Worm (Caenorhabditis elegans) whole organism, L2 larva: ENCODE measurements around the gene B0457.2.

ENCODE experiments used
- F13H6.1 ChIP-seq: sonication (generic microtip); optimal IDR thresholded peaks from 2 replicates; lab custom pipeline; 2016; ENCODE audit warnings: missing genetic modification characterization, missing compliant biosample characterization
- R02D3.7 ChIP-seq: fragments of 150-350 bp; optimal IDR thresholded peaks from 2 replicates; lab custom pipeline; 2014; ENCODE audit warnings: missing biosample characterization, missing genetic modification characterization
- Y55F3AM.14 ChIP-seq: fragments of 200-800 bp; sonication (Bioruptor generic); optimal IDR thresholded peaks from 2 replicates; lab custom pipeline; 2018; ENCODE audit warnings: mild to moderate bottlenecking, missing genetic modification characterization, missing compliant biosample characterization
- alr-1 ChIP-seq: fragments of 150-350 bp; optimal IDR thresholded peaks from 2 replicates; lab custom pipeline; 2014; ENCODE audit warnings: missing biosample characterization, missing genetic modification characterization
- ceh-82 ChIP-seq: fragments of 150-350 bp; optimal IDR thresholded peaks from 2 replicates; lab custom pipeline; 2014; ENCODE audit warnings: missing biosample characterization, missing genetic modification characterization
- crh-2 ChIP-seq: sonication (generic microtip); optimal IDR thresholded peaks from 2 replicates; lab custom pipeline; 2017; ENCODE audit warnings: missing biosample characterization, missing genetic modification characterization
- dmd-4 ChIP-seq: sonication (generic microtip); optimal IDR thresholded peaks from 2 replicates; lab custom pipeline; 2017; ENCODE audit warnings: missing biosample characterization, missing genetic modification characterization
- egl-27 ChIP-seq: sonication (generic microtip); optimal IDR thresholded peaks from 3 replicates; lab custom pipeline; 2017; ENCODE audit warnings: missing biosample characterization, missing genetic modification reagents, missing genetic modification characterization
- elt-3 ChIP-seq: sonication (generic microtip); optimal IDR thresholded peaks from 2 replicates; lab custom pipeline; 2017; ENCODE audit warnings: missing biosample characterization, missing genetic modification characterization
- fos-1 ChIP-seq: fragments of 150-350 bp; optimal IDR thresholded peaks from 2 replicates; lab custom pipeline; 2014; ENCODE audit warnings: missing biosample characterization, missing genetic modification characterization
- gmeb-1 ChIP-seq: fragments of 150-350 bp; optimal IDR thresholded peaks from 2 replicates; lab custom pipeline; 2014; ENCODE audit warnings: missing biosample characterization, missing genetic modification characterization
- lin-11 ChIP-seq: fragments of 150-350 bp; sonication (generic microtip); optimal IDR thresholded peaks from 2 replicates; lab custom pipeline; 2014; ENCODE audit warnings: missing biosample characterization, missing genetic modification characterization, inconsistent platforms, mixed read lengths
- lin-13 ChIP-seq: fragments of 150-350 bp; optimal IDR thresholded peaks from 2 replicates; lab custom pipeline; 2014; ENCODE audit warnings: missing biosample characterization, missing genetic modification reagents, missing genetic modification characterization
- lin-39 ChIP-seq: fragments of 150-350 bp; optimal IDR thresholded peaks from 2 replicates; lab custom pipeline; 2014; ENCODE audit warnings: missing biosample characterization, missing genetic modification reagents, missing genetic modification characterization
- mab-5 ChIP-seq: fragments of 150-350 bp; optimal IDR thresholded peaks from 2 replicates; lab custom pipeline; 2014; ENCODE audit warnings: missing biosample characterization, missing genetic modification characterization
- mdl-1 ChIP-seq, 2 experiments: fragments of 150-350 bp in 1 of 2; sonication (generic microtip) in 1 of 2; optimal IDR thresholded peaks; 2 replicates each; lab custom pipeline; 2017; ENCODE audit warnings: missing biosample characterization in 2 of 2, missing genetic modification characterization in 2 of 2
- nhr-11 ChIP-seq: fragments of 150-350 bp; optimal IDR thresholded peaks from 2 replicates; lab custom pipeline; 2014; ENCODE audit warnings: missing biosample characterization, missing genetic modification characterization
- nhr-12 ChIP-seq: fragments of 150-350 bp; optimal IDR thresholded peaks from 2 replicates; lab custom pipeline; 2014; ENCODE audit warnings: missing biosample characterization, missing genetic modification characterization
- nhr-129 ChIP-seq: fragments of 150-350 bp; optimal IDR thresholded peaks from 2 replicates; lab custom pipeline; 2014; ENCODE audit warnings: missing biosample characterization, missing genetic modification characterization
- nhr-21 ChIP-seq: fragments of 150-350 bp; optimal IDR thresholded peaks from 2 replicates; lab custom pipeline; 2014; ENCODE audit warnings: missing biosample characterization, missing genetic modification characterization
- nhr-23 ChIP-seq: fragments of 150-350 bp; optimal IDR thresholded peaks from 2 replicates; lab custom pipeline; 2014; ENCODE audit warnings: missing biosample characterization, missing genetic modification reagents, missing genetic modification characterization
- nhr-25 ChIP-seq: fragments of 150-350 bp; sonication (generic microtip); optimal IDR thresholded peaks from 3 replicates; lab custom pipeline; 2014; ENCODE audit warnings: missing biosample characterization, missing genetic modification characterization
- nhr-6 ChIP-seq: fragments of 150-350 bp; optimal IDR thresholded peaks from 2 replicates; lab custom pipeline; 2014; ENCODE audit warnings: missing biosample characterization, missing genetic modification characterization
- nhr-77 ChIP-seq: fragments of 150-350 bp; optimal IDR thresholded peaks from 2 replicates; lab custom pipeline; 2014; ENCODE audit warnings: missing biosample characterization, missing genetic modification characterization
- sma-3 ChIP-seq: sonication (generic microtip); optimal IDR thresholded peaks from 2 replicates; lab custom pipeline; 2016; ENCODE audit warnings: missing genetic modification reagents, missing genetic modification characterization, missing compliant biosample characterization
- sma-9 ChIP-seq, 2 experiments: fragments of 150-350 bp in 1 of 2; sonication (generic microtip) in 1 of 2; optimal IDR thresholded peaks; 2 replicates each; lab custom pipeline; 2014 to 2016; ENCODE audit warnings: missing genetic modification characterization in 2 of 2, mild to moderate bottlenecking in 1 of 2, missing biosample characterization in 1 of 2, missing compliant biosample characterization in 1 of 2, missing genetic modification reagents in 1 of 2, moderate library complexity in 1 of 2
- unc-55 ChIP-seq: fragments of 150-350 bp; sonication (generic microtip); optimal IDR thresholded peaks from 3 replicates; lab custom pipeline; 2014; ENCODE audit warnings: missing biosample characterization, missing genetic modification reagents, missing genetic modification characterization
- ztf-1 ChIP-seq: fragments of 200-800 bp; sonication (Bioruptor generic); conservative IDR thresholded peaks from 2 replicates; pipeline ENCODE4 v1.3.6; 2022; ENCODE audit warnings: missing genetic modification characterization, missing compliant biosample characterization
- ztf-4 ChIP-seq: fragments of 150-350 bp; optimal IDR thresholded peaks from 2 replicates; lab custom pipeline; 2014; ENCODE audit warnings: missing biosample characterization, missing genetic modification characterization

Gene B0457.2

DNA sequence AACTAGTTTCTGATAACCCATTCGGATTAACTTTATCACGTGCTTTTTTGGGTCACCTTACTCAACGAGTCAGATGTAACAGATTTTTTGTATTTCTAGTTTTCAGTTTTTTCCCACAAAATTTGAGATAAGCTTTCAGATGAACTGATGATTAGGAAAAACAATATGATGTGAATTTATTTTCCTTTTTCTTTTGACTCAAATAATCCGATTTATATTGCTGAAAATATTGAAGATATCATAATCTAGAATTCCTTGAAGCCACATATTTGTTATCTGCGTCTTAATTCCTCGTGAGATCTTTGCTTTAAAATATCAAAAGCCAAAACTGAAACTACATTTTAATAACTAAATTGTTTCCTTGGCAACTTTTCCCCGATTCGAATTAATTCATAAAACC lies 9.7 kb downstream of the B0457.2 start:
- TF ChIP-seq nhr-77 (tag; lab: Kevin White, UChicago) = no peak
- TF ChIP-seq lin-11 (tag; lab: Kevin White, UChicago) = no peak
- no peak for TF ChIP-seq ceh-82 (tag; lab: Kevin White, UChicago)
- TF ChIP-seq Y55F3AM.14 = no peak
- TF ChIP-seq nhr-6 (tag; lab: Kevin White, UChicago) = no peak
- TF ChIP-seq ztf-4 = no peak
- TF ChIP-seq nhr-129 (tag; lab: Kevin White, UChicago) = no peak
- TF ChIP-seq nhr-12 (tag; lab: Kevin White, UChicago) = no peak
- no peak for TF ChIP-seq F13H6.1 (tag; lab: Kevin White, UChicago)
- no peak for TF ChIP-seq sma-9 (GFP tag; optimal IDR thresholded peaks at IDR 0.05; lab: Kevin White, UChicago)
- no peak for TF ChIP-seq sma-9 (tag; optimal IDR thresholded peaks at IDR 0.05; lab: Kevin White, UChicago)
- TF ChIP-seq crh-2 (tag; lab: Kevin White, UChicago) = no peak
- TF ChIP-seq egl-27 (tag; lab: Kevin White, UChicago) = no peak
- TF ChIP-seq sma-3 (GFP tag; lab: Kevin White, UChicago) = no peak
- TF ChIP-seq, all 48 proteins: peak for 0

ce11 chrII:8914654-8915053 lies 11.7 kb downstream of the B0457.2 start:
- TF ChIP-seq elt-3 (tag; lab: Kevin White, UChicago) (no peak), gmeb-1 (tag; lab: Kevin White, UChicago) (no peak), fos-1 (peak; percentile 33)

ce11 chrII:8912523-8913017 lies 13.8 kb downstream of the B0457.2 start:
- TF ChIP-seq ztf-1 (GFP tag; lab: Robert Waterston, UW) (no peak), nhr-21 (tag; lab: Kevin White, UChicago) (peak; percentile 3), unc-55 (GFP tag; lab: Kevin White, UChicago) (peak; percentile 31)
- TF ChIP-seq, all 48 proteins: peak for 2

DNA sequence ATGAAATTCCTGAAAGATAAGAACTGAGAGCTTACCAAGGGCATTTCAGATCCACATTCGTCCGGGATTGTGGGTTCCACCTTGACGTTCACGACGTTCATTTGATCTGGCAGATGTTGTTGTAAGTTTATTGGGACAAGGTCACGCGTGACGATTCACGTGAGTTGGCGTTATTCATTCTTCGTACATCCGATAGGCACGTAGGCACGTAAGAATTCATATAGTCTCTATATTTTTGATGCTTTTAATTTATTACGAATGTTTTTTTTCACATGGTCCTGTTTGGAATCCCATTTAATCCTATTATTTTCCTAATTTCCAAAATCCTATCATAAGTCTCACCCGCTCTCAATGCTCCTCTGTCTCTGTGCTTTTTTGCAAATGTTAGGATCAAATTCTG lies 14.4 kb downstream of the B0457.2 start, which contains the start of gene B0457.4:
B0457.4 (minus strand) TSS at position 101 of the 400 bp plus-strand sequence.
- TF ChIP-seq nhr-77 (tag; lab: Kevin White, UChicago) (no peak), nhr-23 (tag; lab: Kevin White, UChicago) (no peak)

DNA sequence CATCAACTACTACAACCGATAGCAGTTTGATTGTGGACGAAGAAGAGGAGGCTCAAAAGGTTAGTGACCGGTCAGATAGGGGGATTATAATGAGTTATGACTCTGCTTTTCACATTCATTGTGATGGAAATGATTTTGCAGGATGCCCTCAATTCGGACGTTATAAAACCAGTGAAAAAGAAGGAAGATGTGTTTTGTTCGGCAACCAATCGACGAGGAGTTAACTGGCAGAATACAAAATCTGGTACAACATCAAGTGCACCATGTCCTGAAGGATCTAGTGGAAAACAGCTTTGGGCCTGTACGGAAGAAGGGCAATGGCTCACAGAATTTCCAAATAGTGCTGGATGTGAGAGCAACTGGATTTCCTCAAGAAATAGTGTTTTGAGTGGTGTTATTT lies 22.5 kb downstream of the B0457.2 start:
- no peak for TF ChIP-seq nhr-25 (tag; lab: Kevin White, UChicago)
- TF ChIP-seq lin-39 (tag; lab: Kevin White, UChicago) = no peak
- no peak for TF ChIP-seq nhr-12 (tag; lab: Kevin White, UChicago)
- no peak for TF ChIP-seq dmd-4
- no peak for TF ChIP-seq alr-1 (tag; lab: Kevin White, UChicago)
- no peak for TF ChIP-seq nhr-11 (tag; lab: Kevin White, UChicago)
- TF ChIP-seq R02D3.7 = no peak
- TF ChIP-seq crh-2 (tag; lab: Kevin White, UChicago) = no peak
- TF ChIP-seq gmeb-1 (tag; lab: Kevin White, UChicago) = no peak
- no peak for TF ChIP-seq mdl-1 (tag; optimal IDR thresholded peaks at IDR 0.05; lab: Kevin White, UChicago)
- no peak for TF ChIP-seq mab-5 (tag; lab: Kevin White, UChicago)
- TF ChIP-seq nhr-6 (tag; lab: Kevin White, UChicago) = no peak

DNA sequence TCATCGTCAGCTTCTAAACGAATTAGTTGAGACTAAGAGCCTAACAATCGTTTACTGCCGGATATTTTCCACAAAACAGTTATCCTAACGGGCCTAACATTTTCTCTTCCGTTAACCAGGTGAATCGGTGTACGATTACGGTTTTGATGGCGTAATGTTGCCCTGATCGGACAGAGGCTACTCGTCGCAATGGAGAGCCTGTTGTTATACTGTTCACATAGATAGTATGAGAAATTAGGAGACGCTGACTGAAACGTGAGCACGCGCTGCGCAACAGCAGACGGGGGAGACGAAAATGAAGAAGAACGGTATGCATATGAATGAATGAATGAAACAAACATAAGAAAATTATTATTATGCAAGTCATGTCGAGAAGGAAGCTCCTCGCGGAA lies 27.0 kb downstream of the B0457.2 start:
- TF ChIP-seq lin-13 (GFP tag; lab: Kevin White, UChicago) (no peak), crh-2 (tag; lab: Kevin White, UChicago) (no peak)
